Fruit fly (Drosophila melanogaster) whole organism, embryonic: ENCODE data around the gene Tango1.
A peak's percentile ranks its signal among the peaks of the same experiment; 100 is the strongest.

Source experiments
- Awh ChIP-seq: fragments of 200-800 bp; sonication (Bioruptor generic); IDR thresholded peaks from 2 replicates; pipeline ENCODE4, ENCODE4 v1.3.6; 2022; ENCODE audit warnings: missing biosample characterization, missing genetic modification characterization
- B-H2 ChIP-seq: fragments of 200-800 bp; sonication (Bioruptor generic); optimal IDR thresholded peaks from 2 replicates; lab custom pipeline; 2018; ENCODE audit warnings: missing biosample characterization, mild to moderate bottlenecking, missing genetic modification characterization
- BEAF-32 ChIP-seq: fragments of 200-800 bp; sonication (Bioruptor generic); optimal IDR thresholded peaks from 3 replicates; lab custom pipeline; 2017; ENCODE audit warnings: missing biosample characterization, missing genetic modification characterization, mild to moderate bottlenecking, moderate library complexity, missing genetic modification reagents
- Bdp1 ChIP-seq: fragments of 200-800 bp; sonication (Bioruptor generic); optimal IDR thresholded peaks from 3 replicates; lab custom pipeline; 2016; ENCODE audit warnings: missing biosample characterization, missing genetic modification characterization
- C15 ChIP-seq: fragments of 200-800 bp; sonication (Bioruptor generic); IDR thresholded peaks from 3 replicates; pipeline ENCODE4 v1.3.6; 2022; ENCODE audit warnings: missing biosample characterization, missing genetic modification characterization
- CG11093 ChIP-seq: fragments of 200-800 bp; sonication (Bioruptor generic); IDR thresholded peaks from 3 replicates; pipeline ENCODE4 v1.3.6; 2022; ENCODE audit warnings: missing biosample characterization, missing genetic modification characterization
- CG14860 ChIP-seq: fragments of 200-800 bp; sonication (Bioruptor generic); IDR thresholded peaks from 3 replicates; pipeline ENCODE4 v1.3.6; 2022; ENCODE audit warnings: missing biosample characterization, missing genetic modification characterization; ENCODE audit not compliant: partially characterized antibody
- CG15479 ChIP-seq: fragments of 200-800 bp; sonication (Bioruptor generic); optimal IDR thresholded peaks from 3 replicates; lab custom pipeline; 2019; ENCODE audit warnings: missing biosample characterization, mild to moderate bottlenecking, missing genetic modification characterization, moderate library complexity
- CG15514 ChIP-seq: fragments of 200-800 bp; sonication (Bioruptor generic); optimal IDR thresholded peaks from 3 replicates; lab custom pipeline; 2017; ENCODE audit warnings: missing biosample characterization, missing genetic modification characterization, mild to moderate bottlenecking, moderate library complexity, missing genetic modification reagents
- CG15601 ChIP-seq: fragments of 200-800 bp; sonication (Bioruptor generic); optimal IDR thresholded peaks from 3 replicates; lab custom pipeline; 2019; ENCODE audit warnings: missing biosample characterization, mild to moderate bottlenecking, missing genetic modification characterization, moderate library complexity
- CG17912 ChIP-seq: fragments of 200-800 bp; sonication (Bioruptor generic); optimal IDR thresholded peaks from 2 replicates; lab custom pipeline; 2018; ENCODE audit warnings: missing biosample characterization, mild to moderate bottlenecking, missing genetic modification characterization
- CG2129 ChIP-seq: fragments of 200-800 bp; sonication (Bioruptor generic); IDR thresholded peaks from 2 replicates; pipeline ENCODE4 v1.3.6; 2022; ENCODE audit warnings: missing biosample characterization, missing genetic modification characterization; ENCODE audit not compliant: partially characterized antibody
- CG2875 ChIP-seq: fragments of 200-800 bp; sonication (Bioruptor generic); optimal IDR thresholded peaks from 2 replicates; lab custom pipeline; 2017; ENCODE audit warnings: missing biosample characterization, mild to moderate bottlenecking, missing genetic modification characterization, missing genetic modification reagents
- CG30020 ChIP-seq: fragments of 200-800 bp; optimal IDR thresholded peaks from 2 replicates; lab custom pipeline; 2019; ENCODE audit warnings: missing biosample characterization, mild to moderate bottlenecking, missing genetic modification characterization, moderate library complexity
- CG30403 ChIP-seq: fragments of 200-800 bp; sonication (Bioruptor generic); optimal IDR thresholded peaks from 3 replicates; lab custom pipeline; 2016; ENCODE audit warnings: missing biosample characterization, missing genetic modification characterization
- CG34376 ChIP-seq: fragments of 200-800 bp; sonication (Bioruptor generic); optimal IDR thresholded peaks from 2 replicates; lab custom pipeline; 2018; ENCODE audit warnings: missing biosample characterization, mild to moderate bottlenecking, missing genetic modification characterization
- CG34422 ChIP-seq: fragments of 200-800 bp; sonication (Bioruptor generic); IDR thresholded peaks from 3 replicates; pipeline ENCODE4 v1.3.6; 2022; ENCODE audit warnings: missing biosample characterization, missing genetic modification characterization
- CG4730 ChIP-seq: fragments of 200-800 bp; sonication (Bioruptor generic); IDR thresholded peaks from 2 replicates; pipeline ENCODE4 v1.3.6; 2022; ENCODE audit warnings: missing biosample characterization, missing genetic modification characterization
- CG6683 ChIP-seq: fragments of 200-800 bp; sonication (Bioruptor generic); optimal IDR thresholded peaks from 2 replicates; lab custom pipeline; 2017; ENCODE audit warnings: missing biosample characterization, mild to moderate bottlenecking, missing genetic modification characterization, missing genetic modification reagents
- CG7987 ChIP-seq: fragments of 200-800 bp; sonication (Bioruptor generic); optimal IDR thresholded peaks from 2 replicates; lab custom pipeline; 2018; ENCODE audit warnings: missing biosample characterization, mild to moderate bottlenecking, missing genetic modification characterization, moderate library complexity
- D ChIP-seq, 2 experiments: fragments of 200-800 bp in 1 of 2; fragments of >200 bp in 1 of 2; sonication (Bioruptor generic) in 1 of 2; optimal IDR thresholded peaks; 2 replicates in 1 of 2; 3 replicates in 1 of 2; lab custom pipeline; 2017; ENCODE audit warnings: mild to moderate bottlenecking in 1 of 2, missing biosample characterization in 1 of 2, missing genetic modification characterization in 1 of 2, missing genetic modification reagents in 1 of 2
- Dad ChIP-seq: fragments of 200-800 bp; sonication (Bioruptor generic); optimal IDR thresholded peaks from 3 replicates; lab custom pipeline; 2016; ENCODE audit warnings: missing biosample characterization, missing genetic modification characterization
- Dp ChIP-seq: fragments of 200-800 bp; sonication (Bioruptor generic); optimal IDR thresholded peaks from 2 replicates; lab custom pipeline; 2018; ENCODE audit warnings: missing biosample characterization, mild to moderate bottlenecking, missing genetic modification characterization, moderate library complexity
- Eip74EF ChIP-seq, 2 experiments: fragments of 200-800 bp in 1 of 2; fragments of >200 bp in 1 of 2; sonication (Bioruptor generic) in 1 of 2; optimal IDR thresholded peaks; 2 replicates each; lab custom pipeline; 2017 to 2019; ENCODE audit warnings: missing biosample characterization in 2 of 2, missing genetic modification characterization in 2 of 2, mild to moderate bottlenecking in 1 of 2, moderate library complexity in 1 of 2
- HHEX ChIP-seq: fragments of 200-800 bp; sonication (Bioruptor generic); optimal IDR thresholded peaks from 3 replicates; lab custom pipeline; 2017; ENCODE audit warnings: missing biosample characterization, mild to moderate bottlenecking, missing genetic modification characterization, missing genetic modification reagents
- Lim3 ChIP-seq: fragments of 200-800 bp; sonication (Bioruptor generic); IDR thresholded peaks from 2 replicates; pipeline ENCODE4 v1.3.6; 2022; ENCODE audit warnings: missing biosample characterization, missing genetic modification characterization
- Lpt ChIP-seq: fragments of >200 bp; optimal IDR thresholded peaks from 2 replicates; lab custom pipeline; 2018; ENCODE audit warnings: missing biosample characterization, missing genetic modification characterization
- NC2α ChIP-seq: fragments of 200-800 bp; sonication (Bioruptor generic); optimal IDR thresholded peaks from 2 replicates; lab custom pipeline; 2016; ENCODE audit warnings: missing biosample characterization, missing genetic modification characterization
- NK7.1 ChIP-seq: fragments of 200-800 bp; sonication (Bioruptor generic); optimal IDR thresholded peaks from 3 replicates; lab custom pipeline; 2016; ENCODE audit warnings: missing biosample characterization, missing genetic modification characterization
- Nf-YB ChIP-seq: fragments of 200-800 bp; sonication (Bioruptor generic); optimal IDR thresholded peaks from 3 replicates; lab custom pipeline; 2019; ENCODE audit warnings: missing biosample characterization, mild to moderate bottlenecking, missing genetic modification characterization, moderate library complexity
- Nf-YC ChIP-seq: fragments of 200-800 bp; optimal IDR thresholded peaks from 3 replicates; lab custom pipeline; 2019; ENCODE audit warnings: missing biosample characterization, mild to moderate bottlenecking, missing genetic modification characterization, moderate library complexity
- Trl ChIP-seq, 3 experiments: fragments of >200 bp in 2 of 3; fragments of 200-800 bp in 1 of 3; sonication (Bioruptor generic) in 1 of 3; optimal IDR thresholded peaks; 2 replicates in 1 of 3; 3 replicates in 2 of 3; lab custom pipeline; 2016 to 2017; ENCODE audit warnings: missing biosample characterization in 1 of 3, missing genetic modification characterization in 1 of 3
- ci ChIP-seq: fragments of 200-800 bp; sonication (Bioruptor generic); IDR thresholded peaks from 3 replicates; pipeline ENCODE4 v1.3.6; 2022; ENCODE audit warnings: missing biosample characterization, missing genetic modification characterization
- dan ChIP-seq: fragments of 200-800 bp; sonication (Bioruptor generic); IDR thresholded peaks from 2 replicates; pipeline ENCODE4 v1.3.6; 2022; ENCODE audit warnings: missing biosample characterization, missing genetic modification characterization
- grau ChIP-seq: fragments of 200-800 bp; optimal IDR thresholded peaks from 3 replicates; lab custom pipeline; 2019; ENCODE audit warnings: missing biosample characterization, mild to moderate bottlenecking, missing genetic modification characterization, moderate library complexity
- gsb ChIP-seq: fragments of 200-800 bp; sonication (Bioruptor generic); IDR thresholded peaks from 2 replicates; pipeline ENCODE4 v1.3.6; 2022; ENCODE audit warnings: missing biosample characterization, missing genetic modification characterization
- ken ChIP-seq: fragments of 200-800 bp; sonication (Bioruptor generic); IDR thresholded peaks from 3 replicates; pipeline ENCODE4 v1.3.6; 2022; ENCODE audit warnings: missing biosample characterization, missing genetic modification characterization
- luna ChIP-seq: fragments of 200-800 bp; sonication (Bioruptor generic); optimal IDR thresholded peaks from 2 replicates; lab custom pipeline; 2016; ENCODE audit warnings: missing biosample characterization, missing genetic modification characterization
- pan ChIP-seq, 4 experiments: fragments of >200 bp in 3 of 4; fragments of 200-800 bp in 1 of 4; sonication (Bioruptor generic) in 1 of 4; optimal IDR thresholded peaks in 3 of 4; IDR thresholded peaks in 1 of 4; 2 replicates each; pipeline versions ENCODE4 v1.3.6 to Lab custom; 2017 to 2022; ENCODE audit warnings: missing biosample characterization in 2 of 4, missing genetic modification characterization in 2 of 4, mixed read lengths in 1 of 4
- pita ChIP-seq: fragments of 200-800 bp; sonication (Bioruptor generic); optimal IDR thresholded peaks from 2 replicates; lab custom pipeline; 2017; ENCODE audit warnings: missing biosample characterization, mild to moderate bottlenecking, missing genetic modification characterization
- pzg ChIP-seq: fragments of 200-800 bp; sonication (Bioruptor generic); optimal IDR thresholded peaks from 3 replicates; lab custom pipeline; 2018; ENCODE audit warnings: missing biosample characterization, mild to moderate bottlenecking, missing genetic modification characterization, moderate library complexity
- salm ChIP-seq: fragments of 200-800 bp; sonication (Bioruptor generic); optimal IDR thresholded peaks from 2 replicates; lab custom pipeline; 2018; ENCODE audit warnings: missing biosample characterization, mild to moderate bottlenecking, missing genetic modification characterization
- sc ChIP-seq, 3 experiments: fragments of >200 bp in 2 of 3; fragments of 200-800 bp in 1 of 3; sonication (Bioruptor generic) in 1 of 3; optimal IDR thresholded peaks; 2 replicates in 2 of 3; 3 replicates in 1 of 3; lab custom pipeline; 2017; ENCODE audit warnings: mild to moderate bottlenecking in 1 of 3, missing biosample characterization in 1 of 3, missing genetic modification characterization in 1 of 3, missing genetic modification reagents in 1 of 3
- schlank ChIP-seq: fragments of 200-800 bp; sonication (Bioruptor generic); optimal IDR thresholded peaks from 2 replicates; lab custom pipeline; 2018; ENCODE audit warnings: missing biosample characterization, mild to moderate bottlenecking, missing genetic modification characterization
- sens ChIP-seq: fragments of 200-800 bp; sonication (Bioruptor generic); peaks from one replicate; lab custom pipeline; 2016; ENCODE audit warnings: missing biosample characterization, missing genetic modification characterization

The Tango1 gene

dm6 chr2L:6683992-6684882 is 35.0 kb downstream of the Tango1 start, which contains the start of gene Nhe3 (continued):
- peak; percentile 52; the same call in 2 of the 3 replicates for TF ChIP-seq CG14860 (GFP tag; lab: Robert Waterston, UW)
- peak; percentile 71 for TF ChIP-seq NK7.1 (GFP tag; lab: Kevin White, UChicago)
- peak; percentile 74 for TF ChIP-seq Bdp1 (GFP tag; lab: Kevin White, UChicago)
- peak; percentile 69 for TF ChIP-seq CG4730 (GFP tag; lab: Robert Waterston, UW)
- TF ChIP-seq CG15601 (tag; lab: Kevin White, UChicago) = peak; percentile 57
- TF ChIP-seq HHEX (GFP tag; lab: Kevin White, UChicago) = peak; percentile 61
- no peak for TF ChIP-seq CG15479
- peak; percentile 34 for TF ChIP-seq Nf-YB (GFP tag; lab: Kevin White, UChicago)
- TF ChIP-seq NC2α = peak; percentile 58
- no peak for TF ChIP-seq sc (optimal IDR thresholded peaks at IDR 0.05; lab: Kevin White, UChicago)
- peak; percentile 57 for TF ChIP-seq sc (GFP tag; optimal IDR thresholded peaks at IDR 0.05; lab: Kevin White, UChicago)
- TF ChIP-seq pita (GFP tag; lab: Kevin White, UChicago) = peak; percentile 7
- TF ChIP-seq dan (GFP tag; lab: Robert Waterston, UW) = 0 out of 2 replicates have a peak, but pooled peaks have one; percentile 19
- peak; percentile 56 for TF ChIP-seq BEAF-32 (GFP tag; lab: Kevin White, UChicago)
- no peak for TF ChIP-seq CG17912 (GFP tag; lab: Kevin White, UChicago)
- TF ChIP-seq schlank (tag; lab: Kevin White, UChicago) = peak; percentile 43
- peak; percentile 46 for TF ChIP-seq CG2875 (GFP tag; lab: Kevin White, UChicago)
- peak; percentile 67 for TF ChIP-seq Nf-YC (tag; lab: Kevin White, UChicago)
- TF ChIP-seq CG30020 (tag; lab: Kevin White, UChicago) = peak; percentile 74
- no peak for TF ChIP-seq Trl (optimal IDR thresholded peaks at IDR 0.05; lab: Kevin White, UChicago)
- TF ChIP-seq Trl (GFP tag; optimal IDR thresholded peaks at IDR 0.05; lab: Kevin White, UChicago) = peak; percentile 75
- peak; percentile 83; the same call in 2 of the 3 replicates for TF ChIP-seq CG11093 (GFP tag; lab: Robert Waterston, UW)
- TF ChIP-seq CG7987 (GFP tag; lab: Kevin White, UChicago) = no peak
- TF ChIP-seq D (optimal IDR thresholded peaks at IDR 0.05; lab: Kevin White, UChicago) = no peak
- peak; percentile 66 for TF ChIP-seq D (GFP tag; optimal IDR thresholded peaks at IDR 0.05; lab: Kevin White, UChicago)
- peak; percentile 76 for TF ChIP-seq CG15514 (GFP tag; lab: Kevin White, UChicago)
- peak; percentile 77 for TF ChIP-seq CG34422 (GFP tag; lab: Robert Waterston, UW)
- peak; percentile 40 for TF ChIP-seq pzg (GFP tag; lab: Kevin White, UChicago)
- peak; percentile 85 for TF ChIP-seq Dad (GFP tag; lab: Kevin White, UChicago)
- TF ChIP-seq CG34376 = peak; percentile 62
- peak; percentile 92 for TF ChIP-seq CG30403 (GFP tag; lab: Kevin White, UChicago)
- TF ChIP-seq grau (tag; lab: Kevin White, UChicago) = peak; percentile 78
- peak; percentile 97 for TF ChIP-seq sens
- no peak for TF ChIP-seq CG2129 (GFP tag; lab: Robert Waterston, UW)
- TF ChIP-seq ci (GFP tag; lab: Robert Waterston, UW) = peak; percentile 83
- TF ChIP-seq Dp (GFP tag; lab: Kevin White, UChicago) = peak; percentile 96
- peak; percentile 60 for TF ChIP-seq gsb
- peak; percentile 74 for TF ChIP-seq salm (tag; lab: Kevin White, UChicago)
- peak; percentile 65; the same call in 1 of the 3 replicates for TF ChIP-seq C15 (GFP tag; lab: Robert Waterston, UW)
- peak; percentile 78 for TF ChIP-seq ken (GFP tag; lab: Robert Waterston, UW)
- TF ChIP-seq B-H2 (GFP tag; lab: Kevin White, UChicago) = peak; percentile 67
- peak in 1 of 2 experiments; percentile 49 for TF ChIP-seq Eip74EF (GFP tag; optimal IDR thresholded peaks at IDR 0.05; lab: Kevin White, UChicago)
- TF ChIP-seq Lim3 (GFP tag; lab: Robert Waterston, UW) = no peak
- TF ChIP-seq Awh = peak; percentile 76
- TF ChIP-seq CG6683 = peak; percentile 18
- no peak for TF ChIP-seq pan (optimal IDR thresholded peaks at IDR 0.05; lab: Kevin White, UChicago)
- TF ChIP-seq pan (GFP tag; optimal IDR thresholded peaks at IDR 0.05 in 1 of 2, IDR thresholded peaks at IDR 0.05 in 1 of 2) = peak in 1 of 2 experiments; percentile 85
- no peak for TF ChIP-seq Lpt (GFP tag; lab: Kevin White, UChicago)
- TF ChIP-seq luna (GFP tag; lab: Kevin White, UChicago) = no peak
